Worm (Caenorhabditis elegans): Measurements from ENCODE around the gene fbxa-75.

ce11 chrIII:1295149-1295716 lies 8.3 kb upstream of the fbxa-75 start, which contains the start of gene fbxa-35:
- TF ChIP-seq W03F9.2 (tag; optimal IDR thresholded peaks at IDR 0.05): no peak
- no peak for TF ChIP-seq dao-5 (tag; optimal IDR thresholded peaks at IDR 0.05)

All from whole organism, L4/young adult.